Fruit fly (Drosophila melanogaster) whole organism, embryonic: ENCODE measurements around the gene RpS9.
A peak's percentile ranks its signal among the peaks of the same experiment; 100 is the strongest.

Source experiments
- Antp ChIP-seq: fragments of 200-800 bp; sonication (Bioruptor generic); optimal IDR thresholded peaks from 3 replicates; lab custom pipeline; 2016; ENCODE audit warnings: missing biosample characterization, missing genetic modification characterization
- C15 ChIP-seq: fragments of 200-800 bp; sonication (Bioruptor generic); IDR thresholded peaks from 3 replicates; pipeline ENCODE4 v1.3.6; 2022; ENCODE audit warnings: missing biosample characterization, missing genetic modification characterization
- CG10209 ChIP-seq: fragments of 200-800 bp; sonication (Bioruptor generic); optimal IDR thresholded peaks from 3 replicates; lab custom pipeline; 2017; ENCODE audit warnings: missing biosample characterization, mild to moderate bottlenecking, missing genetic modification characterization, missing genetic modification reagents
- CG10979 ChIP-seq: fragments of 200-800 bp; sonication (Bioruptor generic); optimal IDR thresholded peaks from 2 replicates; lab custom pipeline; 2018; ENCODE audit warnings: missing biosample characterization, mild to moderate bottlenecking, missing genetic modification characterization, moderate library complexity
- CG12219 ChIP-seq: fragments of 200-800 bp; sonication (Bioruptor generic); optimal IDR thresholded peaks from 3 replicates; lab custom pipeline; 2018; ENCODE audit warnings: missing biosample characterization, mild to moderate bottlenecking, missing genetic modification characterization
- CG13775 ChIP-seq: fragments of 200-800 bp; sonication (Bioruptor generic); optimal IDR thresholded peaks from 3 replicates; lab custom pipeline; 2017; ENCODE audit warnings: missing biosample characterization, mild to moderate bottlenecking, missing genetic modification characterization
- CG14050 ChIP-seq: fragments of 200-800 bp; sonication (Bioruptor generic); IDR thresholded peaks from 3 replicates; pipeline ENCODE4 v1.3.6; 2022; ENCODE audit warnings: missing biosample characterization, missing genetic modification characterization
- CG15011 ChIP-seq: fragments of 200-800 bp; sonication (Bioruptor generic); optimal IDR thresholded peaks from 3 replicates; lab custom pipeline; 2018; ENCODE audit warnings: missing biosample characterization, mild to moderate bottlenecking, missing genetic modification characterization
- CG16863 ChIP-seq: fragments of 200-800 bp; sonication (Bioruptor generic); optimal IDR thresholded peaks from 3 replicates; lab custom pipeline; 2016; ENCODE audit warnings: missing biosample characterization, missing genetic modification characterization
- CG2875 ChIP-seq: fragments of 200-800 bp; sonication (Bioruptor generic); optimal IDR thresholded peaks from 2 replicates; lab custom pipeline; 2017; ENCODE audit warnings: missing biosample characterization, mild to moderate bottlenecking, missing genetic modification characterization, missing genetic modification reagents
- CG3065 ChIP-seq: fragments of 200-800 bp; sonication (Bioruptor generic); optimal IDR thresholded peaks from 2 replicates; lab custom pipeline; 2016; ENCODE audit warnings: missing biosample characterization, missing genetic modification characterization
- CG31224 ChIP-seq: fragments of 200-800 bp; sonication (Bioruptor generic); IDR thresholded peaks from 2 replicates; pipeline ENCODE4 v1.3.6; 2022; ENCODE audit warnings: missing biosample characterization, missing genetic modification characterization
- CG4328 ChIP-seq: fragments of 200-800 bp; sonication (Bioruptor generic); optimal IDR thresholded peaks from 3 replicates; lab custom pipeline; 2017; ENCODE audit warnings: missing biosample characterization, missing genetic modification reagents, missing genetic modification characterization
- CG4854 ChIP-seq: fragments of 200-800 bp; sonication (Bioruptor generic); optimal IDR thresholded peaks from 2 replicates; lab custom pipeline; 2016; ENCODE audit warnings: missing biosample characterization, missing genetic modification characterization, inconsistent platforms
- CG6654 ChIP-seq: fragments of 200-800 bp; sonication (Bioruptor generic); optimal IDR thresholded peaks from 2 replicates; lab custom pipeline; 2017; ENCODE audit warnings: missing biosample characterization, mild to moderate bottlenecking, missing genetic modification characterization
- CG7271 ChIP-seq: fragments of 200-800 bp; sonication (Bioruptor generic); optimal IDR thresholded peaks from 2 replicates; lab custom pipeline; 2018; ENCODE audit warnings: missing biosample characterization, mild to moderate bottlenecking, missing genetic modification characterization, moderate library complexity
- CG7963 ChIP-seq: fragments of 200-800 bp; sonication (Bioruptor generic); IDR thresholded peaks from 3 replicates; pipeline ENCODE4 v1.3.6; 2022; ENCODE audit warnings: missing biosample characterization, missing genetic modification characterization; ENCODE audit not compliant: partially characterized antibody
- Dp ChIP-seq: fragments of 200-800 bp; sonication (Bioruptor generic); optimal IDR thresholded peaks from 2 replicates; lab custom pipeline; 2018; ENCODE audit warnings: missing biosample characterization, mild to moderate bottlenecking, missing genetic modification characterization, moderate library complexity
- Dref ChIP-seq: fragments of 200-800 bp; sonication (Bioruptor generic); IDR thresholded peaks from 2 replicates; pipeline ENCODE4 v1.3.6; 2022; ENCODE audit warnings: missing biosample characterization, missing genetic modification characterization
- HLH54F ChIP-seq: fragments of 200-800 bp; sonication (Bioruptor generic); optimal IDR thresholded peaks from 3 replicates; lab custom pipeline; 2016; ENCODE audit warnings: missing biosample characterization, missing genetic modification characterization
- HLHmδ ChIP-seq: fragments of 200-800 bp; sonication (Bioruptor generic); optimal IDR thresholded peaks from 2 replicates; lab custom pipeline; 2018; ENCODE audit warnings: missing biosample characterization, mild to moderate bottlenecking, missing genetic modification characterization, moderate library complexity
- HmgZ ChIP-seq: fragments of 200-800 bp; sonication (Bioruptor generic); optimal IDR thresholded peaks from 2 replicates; lab custom pipeline; 2018; ENCODE audit warnings: missing biosample characterization, mild to moderate bottlenecking, missing genetic modification characterization
- Hr78 ChIP-seq, 2 experiments: fragments of 200-800 bp in 1 of 2; fragments of >200 bp in 1 of 2; sonication (Bioruptor generic) in 1 of 2; optimal IDR thresholded peaks; 2 replicates each; lab custom pipeline; 2017 to 2019; ENCODE audit warnings: missing biosample characterization in 2 of 2, missing genetic modification characterization in 2 of 2, mild to moderate bottlenecking in 1 of 2, moderate library complexity in 1 of 2
- Jarid2 ChIP-seq: fragments of 200-800 bp; sonication (Bioruptor generic); optimal IDR thresholded peaks from 3 replicates; lab custom pipeline; 2017; ENCODE audit warnings: mild to moderate bottlenecking, missing biosample characterization, missing genetic modification reagents, missing genetic modification characterization
- MTF-1 ChIP-seq: fragments of 200-800 bp; sonication (Bioruptor generic); optimal IDR thresholded peaks from 2 replicates; lab custom pipeline; 2018; ENCODE audit warnings: missing biosample characterization, mild to moderate bottlenecking, missing genetic modification characterization, borderline replicate concordance
- Mes4 ChIP-seq: fragments of 200-800 bp; sonication (Bioruptor generic); optimal IDR thresholded peaks from 2 replicates; lab custom pipeline; 2016; ENCODE audit warnings: missing biosample characterization, missing genetic modification characterization
- Opbp ChIP-seq: fragments of 200-800 bp; sonication (Bioruptor generic); IDR thresholded peaks from 3 replicates; pipeline ENCODE4 v1.3.6; 2022; ENCODE audit warnings: missing biosample characterization, missing genetic modification characterization; ENCODE audit not compliant: partially characterized antibody
- PHDP ChIP-seq: fragments of 200-800 bp; sonication (Bioruptor generic); optimal IDR thresholded peaks from 3 replicates; lab custom pipeline; 2018; ENCODE audit warnings: missing biosample characterization, mild to moderate bottlenecking, missing genetic modification characterization, moderate library complexity
- Ssrp ChIP-seq: fragments of 200-800 bp; sonication (Bioruptor generic); optimal IDR thresholded peaks from 2 replicates; lab custom pipeline; 2018; ENCODE audit warnings: missing biosample characterization, mild to moderate bottlenecking, missing genetic modification characterization, moderate library complexity
- TFAM ChIP-seq: fragments of 200-800 bp; sonication (Bioruptor generic); optimal IDR thresholded peaks from 2 replicates; lab custom pipeline; 2017; ENCODE audit warnings: missing biosample characterization, missing genetic modification characterization, inconsistent platforms
- da ChIP-seq: fragments of 200-800 bp; sonication (Bioruptor generic); optimal IDR thresholded peaks from 2 replicates; lab custom pipeline; 2016; ENCODE audit warnings: missing biosample characterization, missing genetic modification characterization
- dan ChIP-seq: fragments of 200-800 bp; sonication (Bioruptor generic); IDR thresholded peaks from 2 replicates; pipeline ENCODE4 v1.3.6; 2022; ENCODE audit warnings: missing biosample characterization, missing genetic modification characterization
- dmrt11E ChIP-seq: fragments of 200-800 bp; sonication (Bioruptor generic); optimal IDR thresholded peaks from 3 replicates; lab custom pipeline; 2018; ENCODE audit warnings: missing biosample characterization, mild to moderate bottlenecking, missing genetic modification characterization, moderate library complexity
- gce ChIP-seq: fragments of 200-800 bp; sonication (Bioruptor generic); IDR thresholded peaks from 3 replicates; pipeline ENCODE4 v1.3.6; 2022; ENCODE audit warnings: missing biosample characterization, missing genetic modification characterization
- gro ChIP-seq: fragments of 200-800 bp; sonication (Bioruptor generic); optimal IDR thresholded peaks from 2 replicates; lab custom pipeline; 2016; ENCODE audit warnings: missing biosample characterization, missing genetic modification characterization
- hkb ChIP-seq, 2 experiments: fragments of 200-800 bp in 1 of 2; fragments of >200 bp in 1 of 2; sonication (Bioruptor generic) in 1 of 2; IDR thresholded peaks in 1 of 2; optimal IDR thresholded peaks in 1 of 2; 2 replicates each; pipeline versions ENCODE4 v1.3.6 to Lab custom; 2017 to 2022; ENCODE audit warnings: missing biosample characterization in 1 of 2, missing genetic modification characterization in 1 of 2
- ind ChIP-seq: fragments of 200-800 bp; sonication (Bioruptor generic); optimal IDR thresholded peaks from 3 replicates; lab custom pipeline; 2016; ENCODE audit warnings: missing biosample characterization, missing genetic modification characterization
- knrl ChIP-seq: fragments of 200-800 bp; sonication (Bioruptor generic); IDR thresholded peaks from 3 replicates; pipeline ENCODE4 v1.3.6; 2022; ENCODE audit warnings: missing biosample characterization, missing genetic modification characterization; ENCODE audit not compliant: partially characterized antibody
- lola ChIP-seq, 3 experiments: fragments of >200 bp in 2 of 3; fragments of 200-800 bp in 1 of 3; sonication (Bioruptor generic) in 1 of 3; optimal IDR thresholded peaks; 2 replicates each; lab custom pipeline; 2017 to 2019; ENCODE audit warnings: missing biosample characterization in 3 of 3, missing genetic modification characterization in 3 of 3, mild to moderate bottlenecking in 1 of 3, moderate library complexity in 1 of 3
- p53 ChIP-seq: fragments of 200-800 bp; sonication (Bioruptor generic); optimal IDR thresholded peaks from 2 replicates; lab custom pipeline; 2016; ENCODE audit warnings: missing biosample characterization, missing genetic modification characterization
- pan ChIP-seq, 4 experiments: fragments of >200 bp in 3 of 4; fragments of 200-800 bp in 1 of 4; sonication (Bioruptor generic) in 1 of 4; optimal IDR thresholded peaks in 3 of 4; IDR thresholded peaks in 1 of 4; 2 replicates each; pipeline versions ENCODE4 v1.3.6 to Lab custom; 2017 to 2022; ENCODE audit warnings: missing biosample characterization in 2 of 4, missing genetic modification characterization in 2 of 4, mixed read lengths in 1 of 4
- peb ChIP-seq: fragments of 200-800 bp; sonication (Bioruptor generic); IDR thresholded peaks from 2 replicates; pipeline ENCODE4 v1.3.6; 2022; ENCODE audit warnings: missing biosample characterization, missing genetic modification characterization
- ranshi ChIP-seq: fragments of 200-800 bp; sonication (Bioruptor generic); IDR thresholded peaks from 2 replicates; pipeline ENCODE4 v1.3.6; 2022; ENCODE audit warnings: missing biosample characterization, missing genetic modification characterization
- sd ChIP-seq: fragments of 200-800 bp; sonication (Bioruptor generic); optimal IDR thresholded peaks from 3 replicates; lab custom pipeline; 2018; ENCODE audit warnings: missing biosample characterization, mild to moderate bottlenecking, missing genetic modification characterization, moderate library complexity
- tin ChIP-seq: fragments of 200-800 bp; sonication (Bioruptor generic); optimal IDR thresholded peaks from 3 replicates; lab custom pipeline; 2016; ENCODE audit warnings: missing biosample characterization, missing genetic modification characterization
- wor ChIP-seq: fragments of 200-800 bp; sonication (Bioruptor generic); IDR thresholded peaks from 2 replicates; pipeline ENCODE4 v1.3.6; 2022; ENCODE audit warnings: missing biosample characterization, missing genetic modification characterization
- zen2 ChIP-seq: fragments of 200-800 bp; sonication (Bioruptor generic); IDR thresholded peaks from 3 replicates; pipeline ENCODE4 v1.3.6; 2022; ENCODE audit warnings: missing biosample characterization, missing genetic modification characterization; ENCODE audit not compliant: partially characterized antibody

The RpS9 gene

dm6 chr3L:9462247-9462769 is 49.0 kb downstream of the RpS9 start (continued):
- TF ChIP-seq CG6654 (GFP tag; lab: Kevin White, UChicago) (peak; percentile 64), CG4328 (GFP tag; lab: Kevin White, UChicago) (peak; percentile 88), lola (GFP tag; optimal IDR thresholded peaks at IDR 0.05; lab: Kevin White, UChicago) (peak in 1 of 3 experiments; percentile 96), zen2 (GFP tag; lab: Robert Waterston, UW) (no peak), CG10209 (peak; percentile 88), HLH54F (GFP tag; lab: Kevin White, UChicago) (peak; percentile 55), sd (tag; lab: Kevin White, UChicago) (no peak), CG31224 (GFP tag; lab: Robert Waterston, UW) (0 out of 2 replicates have a peak, but pooled peaks have one; percentile 35), CG15011 (GFP tag; lab: Kevin White, UChicago) (peak; percentile 91), Ssrp (tag; lab: Kevin White, UChicago) (peak; percentile 91), CG7271 (peak; percentile 49), MTF-1 (GFP tag; lab: Kevin White, UChicago) (peak; percentile 82), CG16863 (GFP tag; lab: Kevin White, UChicago) (peak; percentile 71), C15 (GFP tag; lab: Robert Waterston, UW) (no peak), ranshi (GFP tag; lab: Robert Waterston, UW) (0 out of 2 replicates have a peak, but pooled peaks have one; percentile 64), CG13775 (GFP tag; lab: Kevin White, UChicago) (peak; percentile 90), Antp (peak; percentile 48), CG14050 (peak; percentile 54; the same call in 1 of the 3 replicates), hkb (optimal IDR thresholded peaks at IDR 0.05; lab: Kevin White, UChicago) (no peak), hkb (GFP tag; IDR thresholded peaks at IDR 0.05; lab: Robert Waterston, UW) (peak; percentile 86), dan (no peak), CG12219 (GFP tag; lab: Kevin White, UChicago) (peak; percentile 89), Dref (GFP tag; lab: Robert Waterston, UW) (no peak), CG10979 (tag; lab: Kevin White, UChicago) (peak; percentile 96), Opbp (GFP tag; lab: Robert Waterston, UW) (peak; percentile 53; the same call in 2 of the 3 replicates), wor (GFP tag; lab: Robert Waterston, UW) (peak; percentile 65), Mes4 (peak; percentile 65), dmrt11E (tag; lab: Kevin White, UChicago) (peak; percentile 94), Jarid2 (peak; percentile 90), CG4854 (GFP tag; lab: Kevin White, UChicago) (peak; percentile 81), pan (optimal IDR thresholded peaks at IDR 0.05; lab: Kevin White, UChicago) (no peak), pan (GFP tag; optimal IDR thresholded peaks at IDR 0.05 in 1 of 2, IDR thresholded peaks at IDR 0.05 in 1 of 2) (peak in 1 of 2 experiments; percentile 76), peb (0 out of 2 replicates have a peak, but pooled peaks have one; percentile 38), da (GFP tag; lab: Kevin White, UChicago) (no peak), knrl (GFP tag; lab: Robert Waterston, UW) (no peak), TFAM (peak; percentile 50), Hr78 (GFP tag; optimal IDR thresholded peaks at IDR 0.05; lab: Kevin White, UChicago) (peak in 1 of 2 experiments; percentile 71), gce (no peak; the same call in 2 of the 3 replicates), tin (GFP tag; lab: Kevin White, UChicago) (peak; percentile 86), HmgZ (peak; percentile 88), PHDP (tag; lab: Kevin White, UChicago) (peak; percentile 95), CG2875 (GFP tag; lab: Kevin White, UChicago) (peak; percentile 89), p53 (peak; percentile 60), CG7963 (GFP tag; lab: Robert Waterston, UW) (no peak), HLHmδ (no peak), gro (GFP tag; lab: Kevin White, UChicago) (peak; percentile 76), ind (GFP tag; lab: Kevin White, UChicago) (peak; percentile 65), Dp (GFP tag; lab: Kevin White, UChicago) (no peak), CG3065 (GFP tag; lab: Kevin White, UChicago) (peak; percentile 67)
